Fruit fly (Drosophila melanogaster): Measurements from ENCODE around the gene Ir87a.

DNA sequence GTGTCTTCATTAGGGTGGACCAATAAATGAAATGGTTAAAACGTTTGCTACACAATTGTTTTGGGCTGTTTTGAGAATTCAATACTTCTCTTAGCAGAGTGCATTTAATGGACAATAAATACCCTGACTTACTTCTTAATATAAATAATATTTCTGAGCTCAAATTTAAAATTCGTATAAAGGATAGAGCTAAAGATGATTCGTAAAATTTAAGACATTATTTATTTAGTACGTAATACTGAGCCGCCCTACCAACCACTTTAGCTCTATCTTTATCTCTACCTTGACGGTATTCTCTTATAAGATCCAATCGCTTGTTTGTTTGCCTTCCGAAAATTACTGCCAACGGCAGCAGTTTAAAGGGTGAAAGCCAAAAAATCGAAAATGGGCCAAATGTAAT lies 13.5 kb downstream of the Ir87a start:
- TF ChIP-seq kay (GFP tag; ENCODE audit: borderline replicate concordance) (peak; percentile 49), CG7101 (tag; optimal IDR thresholded peaks at IDR 0.05) (peak; percentile 66), cic (GFP tag; optimal IDR thresholded peaks at IDR 0.05) (no peak), Clk (GFP tag; optimal IDR thresholded peaks at IDR 0.05) (no peak), CG33017 (tag; optimal IDR thresholded peaks at IDR 0.05) (peak; percentile 72), bab1 (GFP tag; optimal IDR thresholded peaks at IDR 0.05) (peak; percentile 93), CG1620 (GFP tag; optimal IDR thresholded peaks at IDR 0.05) (peak; percentile 64), cnc (optimal IDR thresholded peaks at IDR 0.05) (no peak), Mnt (GFP tag; optimal IDR thresholded peaks at IDR 0.05) (peak; percentile 28), CG5204 (GFP tag; optimal IDR thresholded peaks at IDR 0.05) (peak; percentile 64), toe (GFP tag; optimal IDR thresholded peaks at IDR 0.05) (peak; percentile 36), pad (GFP tag; optimal IDR thresholded peaks at IDR 0.05) (no peak)
